Worm (Caenorhabditis elegans) whole organism, late embryonic: ENCODE measurements around the gene ZC487.2.

Experiments used
- C08G9.2 ChIP-seq: sonication (generic microtip); optimal IDR thresholded peaks from 2 replicates; lab custom pipeline; 2016; ENCODE audit warnings: mild to moderate bottlenecking, missing genetic modification characterization, moderate library complexity, missing compliant biosample characterization
- C38D4.7 ChIP-seq: fragments of 200-800 bp; sonication (Bioruptor generic); optimal IDR thresholded peaks from 2 replicates; lab custom pipeline; 2018; ENCODE audit warnings: mild to moderate bottlenecking, missing genetic modification characterization, moderate library complexity, missing compliant biosample characterization
- K09A11.1 ChIP-seq: sonication (generic microtip); optimal IDR thresholded peaks from 2 replicates; lab custom pipeline; 2017; ENCODE audit warnings: antibody characterized with exemption, mild to moderate bottlenecking, missing genetic modification characterization, missing compliant biosample characterization; ENCODE audit not compliant: insufficient read depth
- T23F11.4 ChIP-seq: fragments of 200-800 bp; sonication (Bioruptor generic); optimal IDR thresholded peaks from 2 replicates; lab custom pipeline; 2018; ENCODE audit warnings: mild to moderate bottlenecking, missing genetic modification characterization, missing compliant biosample characterization
- Y22D7AL.16 ChIP-seq: sonication (generic microtip); optimal IDR thresholded peaks from 2 replicates; lab custom pipeline; 2016; ENCODE audit warnings: missing genetic modification characterization, missing compliant biosample characterization
- ceh-18 ChIP-seq: sonication (generic microtip); optimal IDR thresholded peaks from 2 replicates; lab custom pipeline; 2016; ENCODE audit warnings: missing genetic modification characterization, missing compliant biosample characterization
- ceh-22 ChIP-seq: sonication (generic microtip); optimal IDR thresholded peaks from 2 replicates; lab custom pipeline; 2017; ENCODE audit warnings: missing biosample characterization, missing genetic modification characterization
- ceh-24 ChIP-seq: sonication (generic microtip); optimal IDR thresholded peaks from 2 replicates; lab custom pipeline; 2016; ENCODE audit warnings: mild to moderate bottlenecking, missing genetic modification characterization, missing compliant biosample characterization
- ceh-30 ChIP-seq: fragments of 150-350 bp; optimal IDR thresholded peaks from 2 replicates; lab custom pipeline; 2014; ENCODE audit warnings: missing biosample characterization, missing genetic modification characterization
- ceh-34 ChIP-seq: sonication (generic microtip); optimal IDR thresholded peaks from 2 replicates; lab custom pipeline; 2016; ENCODE audit warnings: mild to moderate bottlenecking, missing genetic modification characterization, missing compliant biosample characterization
- ceh-45 ChIP-seq: fragments of 200-800 bp; sonication (Bioruptor generic); IDR thresholded peaks from 2 replicates; pipeline ENCODE4 v1.3.6; 2022; ENCODE audit warnings: missing genetic modification reagents, missing genetic modification characterization, missing compliant biosample characterization
- ceh-48 ChIP-seq: sonication (generic microtip); optimal IDR thresholded peaks from 2 replicates; lab custom pipeline; 2016; ENCODE audit warnings: missing genetic modification characterization, inconsistent platforms, missing compliant biosample characterization
- ceh-9 ChIP-seq: sonication (generic microtip); optimal IDR thresholded peaks from 2 replicates; lab custom pipeline; 2016; ENCODE audit warnings: mild to moderate bottlenecking, missing genetic modification characterization, inconsistent platforms, missing compliant biosample characterization
- che-1 ChIP-seq: sonication (generic microtip); optimal IDR thresholded peaks from 2 replicates; lab custom pipeline; 2016; ENCODE audit warnings: mild to moderate bottlenecking, missing genetic modification characterization, missing compliant biosample characterization
- dmd-4 ChIP-seq: sonication (generic microtip); optimal IDR thresholded peaks from 2 replicates; lab custom pipeline; 2016; ENCODE audit warnings: borderline replicate concordance, missing genetic modification characterization, missing compliant biosample characterization
- dve-1 ChIP-seq: sonication (generic microtip); optimal IDR thresholded peaks from 2 replicates; lab custom pipeline; 2017; ENCODE audit warnings: antibody characterized with exemption, mild to moderate bottlenecking, missing genetic modification characterization, missing compliant biosample characterization
- elt-2 ChIP-seq: sonication (generic microtip); optimal IDR thresholded peaks from 2 replicates; lab custom pipeline; 2016; ENCODE audit warnings: missing genetic modification reagents, missing genetic modification characterization, missing compliant biosample characterization
- ets-4 ChIP-seq: sonication (generic microtip); optimal IDR thresholded peaks from 2 replicates; lab custom pipeline; 2016; ENCODE audit warnings: missing genetic modification characterization, missing compliant biosample characterization
- eyg-1 ChIP-seq: sonication (generic microtip); optimal IDR thresholded peaks from 2 replicates; lab custom pipeline; 2016; ENCODE audit warnings: missing genotype, missing genetic modification characterization, missing compliant biosample characterization
- fax-1 ChIP-seq: sonication (generic microtip); optimal IDR thresholded peaks from 2 replicates; lab custom pipeline; 2016; ENCODE audit warnings: missing genotype, missing genetic modification characterization, missing compliant biosample characterization
- fkh-10 ChIP-seq: fragments of 150-350 bp; optimal IDR thresholded peaks from 2 replicates; lab custom pipeline; 2014; ENCODE audit warnings: missing biosample characterization, missing genetic modification reagents, missing genetic modification characterization
- gmeb-2 ChIP-seq: sonication (generic microtip); optimal IDR thresholded peaks from 2 replicates; lab custom pipeline; 2016; ENCODE audit warnings: missing genetic modification characterization, inconsistent platforms, missing compliant biosample characterization
- hlh-15 ChIP-seq: sonication (generic microtip); optimal IDR thresholded peaks from 2 replicates; lab custom pipeline; 2016; ENCODE audit warnings: missing genetic modification characterization, missing compliant biosample characterization
- hlh-30 ChIP-seq: sonication (generic microtip); optimal IDR thresholded peaks from 2 replicates; lab custom pipeline; 2017; ENCODE audit warnings: antibody characterized with exemption, missing genetic modification characterization, missing compliant biosample characterization; ENCODE audit not compliant: insufficient read depth
- hlh-8 ChIP-seq: sonication (generic microtip); optimal IDR thresholded peaks from 2 replicates; lab custom pipeline; 2016; ENCODE audit warnings: missing genotype, missing genetic modification characterization, missing compliant biosample characterization
- lin-11 ChIP-seq: fragments of 200-800 bp; sonication (Bioruptor generic); optimal IDR thresholded peaks from 2 replicates; lab custom pipeline; 2018; ENCODE audit warnings: mild to moderate bottlenecking, missing genetic modification characterization, missing compliant biosample characterization
- madf-2 ChIP-seq: sonication (generic microtip); optimal IDR thresholded peaks from 2 replicates; lab custom pipeline; 2017; ENCODE audit warnings: missing genetic modification characterization, missing compliant biosample characterization
- nhr-232 ChIP-seq: sonication (generic microtip); optimal IDR thresholded peaks from 2 replicates; lab custom pipeline; 2016; ENCODE audit warnings: missing genetic modification characterization, missing compliant biosample characterization
- pax-1 ChIP-seq: fragments of 150-350 bp; optimal IDR thresholded peaks from 2 replicates; lab custom pipeline; 2014; ENCODE audit warnings: missing biosample characterization, missing genetic modification characterization
- pha-4 ChIP-seq: fragments of 150-350 bp; optimal IDR thresholded peaks from 2 replicates; lab custom pipeline; 2018; ENCODE audit warnings: missing biosample characterization, missing genetic modification reagents, missing genetic modification characterization
- rnt-1 ChIP-seq: sonication (generic microtip); optimal IDR thresholded peaks from 2 replicates; lab custom pipeline; 2016; ENCODE audit warnings: missing genetic modification characterization, missing compliant biosample characterization
- sox-2 ChIP-seq: fragments of 200-800 bp; sonication (Bioruptor generic); IDR thresholded peaks from 2 replicates; pipeline ENCODE4 v1.3.6; 2022; ENCODE audit warnings: missing genetic modification reagents, missing genetic modification characterization, missing compliant biosample characterization
- sox-4 ChIP-seq: sonication (generic microtip); optimal IDR thresholded peaks from 2 replicates; lab custom pipeline; 2017; ENCODE audit warnings: mild to moderate bottlenecking, missing genetic modification characterization, inconsistent platforms, missing compliant biosample characterization
- tbx-2 ChIP-seq: sonication (generic microtip); optimal IDR thresholded peaks from 2 replicates; lab custom pipeline; 2016; ENCODE audit warnings: missing genetic modification characterization, missing compliant biosample characterization
- tbx-7 ChIP-seq: sonication (generic microtip); optimal IDR thresholded peaks from 2 replicates; lab custom pipeline; 2016; ENCODE audit warnings: missing genotype, missing genetic modification characterization, missing compliant biosample characterization
- unc-3 ChIP-seq, 2 experiments: fragments of 200-800 bp in 1 of 2; sonication (Bioruptor generic) in 1 of 2; sonication (generic microtip) in 1 of 2; conservative IDR thresholded peaks in 1 of 2; optimal IDR thresholded peaks in 1 of 2; 2 replicates each; pipeline versions ENCODE4 v1.3.6 to Lab custom; 2016 to 2022; ENCODE audit warnings: missing compliant biosample characterization in 2 of 2, missing genetic modification characterization in 2 of 2, missing genetic modification reagents in 1 of 2
- unc-42 ChIP-seq: sonication (generic microtip); optimal IDR thresholded peaks from 2 replicates; lab custom pipeline; 2016; ENCODE audit warnings: missing genotype, missing genetic modification characterization, missing compliant biosample characterization
- unc-55 ChIP-seq: sonication (generic microtip); optimal IDR thresholded peaks from 2 replicates; lab custom pipeline; 2017; ENCODE audit warnings: missing biosample characterization, missing genetic modification reagents, missing genetic modification characterization
- unc-86 ChIP-seq: sonication (generic microtip); optimal IDR thresholded peaks from 2 replicates; lab custom pipeline; 2016; ENCODE audit warnings: missing genetic modification characterization, missing compliant biosample characterization

ZC487.2 gene

ce11 chrV:6691813-6692351 lies 30.4 kb downstream of the ZC487.2 start, which contains the start of gene mtl-1:
TSS of gene mtl-1 (minus strand) at chrV:6691863.
- no peak for TF ChIP-seq pha-4
- no peak for TF ChIP-seq elt-2 (tag; lab: Kevin White, UChicago)
- no peak for TF ChIP-seq ets-4 (tag; lab: Kevin White, UChicago)
- TF ChIP-seq tbx-2, result no peak
- TF ChIP-seq unc-55 (GFP tag; lab: Kevin White, UChicago), result no peak
- TF ChIP-seq tbx-7, result no peak
- TF ChIP-seq ceh-24 (tag; lab: Kevin White, UChicago), result no peak
- TF ChIP-seq sox-2 (GFP tag; lab: Robert Waterston, UW), result no peak
- no peak for TF ChIP-seq nhr-232 (tag; lab: Kevin White, UChicago)
- no peak for TF ChIP-seq C08G9.2
- no peak for TF ChIP-seq ceh-9 (tag; lab: Kevin White, UChicago)
- TF ChIP-seq hlh-15 (tag; lab: Kevin White, UChicago), result no peak
- TF ChIP-seq ceh-45 (GFP tag; lab: Robert Waterston, UW), result no peak
- TF ChIP-seq lin-11 (tag; lab: Kevin White, UChicago), result no peak
- no peak for TF ChIP-seq ceh-18
- no peak for TF ChIP-seq T23F11.4 (GFP tag; lab: Kevin White, UChicago)
- TF ChIP-seq ceh-30 (tag; lab: Kevin White, UChicago), result no peak
- TF ChIP-seq gmeb-2, result no peak

- no peak for TF ChIP-seq lin-11 (tag; lab: Kevin White, UChicago)
- TF ChIP-seq unc-42, result no peak
- TF ChIP-seq eyg-1 (tag; lab: Kevin White, UChicago), result no peak
- no peak for TF ChIP-seq che-1 (tag; lab: Kevin White, UChicago)
- no peak for TF ChIP-seq ceh-30 (tag; lab: Kevin White, UChicago)
- no peak for TF ChIP-seq madf-2 (tag; lab: Kevin White, UChicago)
- no peak for TF ChIP-seq fkh-10 (GFP tag; lab: Kevin White, UChicago)
- TF ChIP-seq hlh-30 (tag; lab: Kevin White, UChicago), result no peak
- TF ChIP-seq dmd-4 (tag; lab: Kevin White, UChicago), result no peak
- no peak for TF ChIP-seq rnt-1 (tag; lab: Kevin White, UChicago)
- no peak for TF ChIP-seq ceh-45 (GFP tag; lab: Robert Waterston, UW)
- no peak for TF ChIP-seq unc-86 (tag; lab: Kevin White, UChicago)
- TF ChIP-seq Y22D7AL.16, result no peak
Observed at ce11 chrV:6690075-6690474, 32.2 kb downstream of the ZC487.2 start.

DNA sequence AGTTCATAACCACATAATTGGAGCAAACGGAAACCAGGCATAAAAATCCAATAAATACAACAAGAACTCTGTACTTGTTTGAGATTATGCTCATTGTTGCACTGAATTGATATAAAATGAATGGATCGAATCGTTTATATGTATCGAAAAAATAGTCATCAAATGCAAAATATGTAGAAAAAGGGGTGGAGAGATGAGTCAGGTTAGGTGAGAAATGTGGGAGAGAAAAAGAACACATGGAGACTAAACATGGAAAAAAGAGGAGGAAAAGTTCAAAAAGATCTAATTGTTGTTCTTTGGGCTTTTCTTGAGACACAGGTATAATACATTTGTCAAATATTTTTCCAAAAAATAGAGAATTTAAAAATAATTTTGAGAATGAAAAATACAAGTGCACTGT lies 33.9 kb downstream of the ZC487.2 start, which contains the start of gene K11G9.5:
Gene K11G9.5 (minus strand): TSS at position 101 of the 400 bp plus-strand sequence.
- TF ChIP-seq ceh-18 (no peak), ets-4 (tag; lab: Kevin White, UChicago) (no peak), dmd-4 (tag; lab: Kevin White, UChicago) (no peak), K09A11.1 (no peak), ceh-34 (no peak), hlh-8 (tag; lab: Kevin White, UChicago) (no peak), ceh-22 (no peak), unc-3 (GFP tag; conservative IDR thresholded peaks at IDR 0.05; lab: Robert Waterston, UW) (no peak), unc-3 (tag; optimal IDR thresholded peaks at IDR 0.05; lab: Kevin White, UChicago) (no peak), ceh-48 (tag; lab: Kevin White, UChicago) (no peak), Y22D7AL.16 (no peak), sox-4 (tag; lab: Kevin White, UChicago) (no peak)

DNA sequence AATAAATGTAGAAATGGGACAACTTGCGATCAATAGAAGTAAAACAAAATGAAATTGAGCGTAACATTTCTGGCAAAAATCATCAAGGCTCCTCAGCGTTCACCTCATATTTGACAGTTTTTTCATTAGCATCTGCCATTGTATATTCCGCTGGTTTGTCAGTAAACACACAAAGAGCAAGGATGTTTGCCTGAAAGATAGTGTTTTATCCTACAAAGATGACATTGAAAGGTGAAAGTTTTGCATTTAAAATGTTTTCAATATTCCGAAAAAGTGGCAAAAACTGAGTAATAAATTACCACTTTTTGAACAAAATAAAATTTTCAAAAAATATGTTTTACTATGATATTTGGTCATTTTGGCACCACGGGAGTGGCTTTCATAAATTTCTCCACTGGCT lies 36.3 kb downstream of the ZC487.2 start:
- TF ChIP-seq ceh-18 (no peak), dve-1 (tag; lab: Kevin White, UChicago) (no peak), eyg-1 (tag; lab: Kevin White, UChicago) (no peak), ceh-45 (GFP tag; lab: Robert Waterston, UW) (no peak), hlh-8 (tag; lab: Kevin White, UChicago) (no peak), pax-1 (tag; lab: Kevin White, UChicago) (no peak), gmeb-2 (no peak), lin-11 (tag; lab: Kevin White, UChicago) (no peak), C38D4.7 (GFP tag; lab: Kevin White, UChicago) (no peak), fkh-10 (GFP tag; lab: Kevin White, UChicago) (no peak), fax-1 (tag; lab: Kevin White, UChicago) (no peak)
